Worm (Caenorhabditis elegans): Measurements from ENCODE around the gene F22E5.11.
"Not testable (repeated sequence)": the region's sequence is repeated elsewhere in the genome, so short reads cannot be mapped to it uniquely, and the experiment has no call there.

The F22E5.11 gene

DNA sequence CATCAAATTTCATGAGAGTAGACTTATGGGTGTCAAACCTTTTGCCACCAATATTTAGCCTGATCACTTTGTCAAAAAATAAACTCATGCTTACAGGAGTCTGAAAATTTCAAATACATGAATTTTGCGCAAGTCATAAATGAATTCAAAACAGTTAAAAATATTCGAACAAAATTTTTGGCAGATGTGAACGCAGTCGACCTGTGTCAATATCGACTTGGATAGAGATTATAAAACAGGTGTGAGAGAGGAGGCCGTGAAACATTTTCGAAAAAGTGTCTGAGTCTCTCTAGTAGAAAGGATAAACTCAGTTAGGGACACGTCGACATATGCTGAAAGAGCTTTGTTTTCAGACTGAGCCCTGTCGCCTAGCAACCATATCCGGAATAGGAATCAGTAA lies 2.4 kb upstream of the F22E5.11 start, which contains the start of gene F22E5.12:
TSS of gene F22E5.12 (minus strand) at position 101 of the 400 bp plus-strand sequence.
- not testable (repeated sequence) for TF ChIP-seq tra-4, F13C5.2, hnd-1 (tag; optimal IDR thresholded peaks at IDR 0.05)

- TF ChIP-seq ets-7 (tag; optimal IDR thresholded peaks at IDR 0.05) (no peak), pes-1 (GFP tag; IDR thresholded peaks at IDR 0.05) (no peak), tbx-11 (GFP tag; IDR thresholded peaks at IDR 0.05) (no peak), scrt-1 (GFP tag; IDR thresholded peaks at IDR 0.05) (no peak), ceh-13 (GFP tag; optimal IDR thresholded peaks at IDR 0.05) (no peak), tra-4 (tag; optimal IDR thresholded peaks at IDR 0.05) (no peak), flt-1 (GFP tag; IDR thresholded peaks at IDR 0.05) (no peak), ama-1 (optimal IDR thresholded peaks at IDR 0.05) (no peak), F13C5.2 (tag; optimal IDR thresholded peaks at IDR 0.05) (no peak), B0310.2 (tag; optimal IDR thresholded peaks at IDR 0.05) (no peak), hmg-4 (GFP tag; optimal IDR thresholded peaks at IDR 0.05) (no peak), sea-1 (GFP tag; conservative IDR thresholded peaks at IDR 0.05) (no peak), hmbx-1 (tag; optimal IDR thresholded peaks at IDR 0.05) (no peak)
These were observed 2.6 kb downstream of the F22E5.11 start, which contains the start of gene F22E5.7 for ce11 chrII:2641777-2642176. Gene F22E5.7, plus strand, starts transcription at chrII:2642077.

ce11 chrII:2640982-2641381 lies 3.4 kb downstream of the F22E5.11 start, which contains the start of gene F22E5.23:
Gene F22E5.23, plus strand, starts transcription at chrII:2641282.
- TF ChIP-seq pes-1 (GFP tag; IDR thresholded peaks at IDR 0.05) (no peak), tra-4 (tag; optimal IDR thresholded peaks at IDR 0.05) (no peak), hmbx-1 (tag; optimal IDR thresholded peaks at IDR 0.05) (no peak), B0310.2 (tag; optimal IDR thresholded peaks at IDR 0.05) (no peak), ceh-13 (GFP tag; optimal IDR thresholded peaks at IDR 0.05) (no peak), ets-7 (tag; optimal IDR thresholded peaks at IDR 0.05) (no peak), sea-1 (GFP tag; conservative IDR thresholded peaks at IDR 0.05) (no peak), ceh-36 (tag; optimal IDR thresholded peaks at IDR 0.05) (no peak), flt-1 (GFP tag; IDR thresholded peaks at IDR 0.05) (no peak), hmg-4 (GFP tag; optimal IDR thresholded peaks at IDR 0.05) (no peak), tbx-11 (GFP tag; IDR thresholded peaks at IDR 0.05) (no peak)

DNA sequence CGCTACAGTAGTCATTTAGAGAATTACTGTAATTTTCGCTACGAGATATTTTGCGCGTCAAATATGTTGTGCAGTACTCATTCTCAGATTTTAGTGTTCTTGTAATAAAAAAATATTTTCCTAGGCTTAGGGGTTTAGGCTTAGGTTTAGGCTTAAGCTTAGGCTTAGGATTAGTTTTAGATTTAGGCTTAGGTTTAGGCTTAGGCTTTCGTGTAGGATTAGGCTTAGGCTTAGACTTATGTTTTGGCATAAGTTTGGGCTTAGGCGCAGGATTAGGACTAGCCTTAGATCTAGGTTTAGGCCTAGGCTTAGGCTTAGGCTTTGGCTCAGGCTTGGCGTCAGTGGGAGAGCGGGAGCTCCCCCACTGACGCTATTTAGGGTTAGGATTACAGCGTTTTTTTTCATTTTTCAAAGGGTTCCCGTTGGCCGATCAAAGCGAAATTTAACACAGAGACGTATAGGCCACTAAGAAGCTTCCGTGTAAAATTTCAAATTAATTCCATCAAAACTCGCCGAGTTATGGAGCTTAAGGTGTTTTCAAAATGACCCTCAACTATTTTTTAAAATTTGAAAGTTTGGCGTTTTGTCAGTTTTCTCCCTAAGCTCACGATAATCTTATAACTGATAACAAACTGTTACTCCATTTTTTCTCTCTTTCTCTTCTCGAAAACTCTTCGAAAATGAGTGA lies 4.9 kb downstream of the F22E5.11 start, which contains the start of gene F22E5.8:
TSS of gene F22E5.8 (plus strand) at position 638 of the 688 bp plus-strand sequence.
- peak; percentile 58 for TF ChIP-seq ceh-36 (tag; optimal IDR thresholded peaks at IDR 0.05)
- TF ChIP-seq pes-1 (GFP tag; IDR thresholded peaks at IDR 0.05) = 0 out of 2 replicates have a peak, but pooled peaks have one; percentile 10

- TF ChIP-seq aly-1 (tag; optimal IDR thresholded peaks at IDR 0.05) (no peak), ceh-13 (GFP tag; optimal IDR thresholded peaks at IDR 0.05) (no peak), ceh-36 (tag; optimal IDR thresholded peaks at IDR 0.05) (no peak), hnd-1 (tag; optimal IDR thresholded peaks at IDR 0.05) (no peak)
These were observed 6.3 kb downstream of the F22E5.11 start, which contains the start of gene F22E5.9 for ce11 chrII:2638062-2638461. Gene F22E5.9, plus strand, starts transcription at chrII:2638388.

- TF ChIP-seq hmbx-1 (tag; optimal IDR thresholded peaks at IDR 0.05) = no peak
- TF ChIP-seq F13C5.2 (tag; optimal IDR thresholded peaks at IDR 0.05) = no peak
- no peak for TF ChIP-seq pes-1 (GFP tag; IDR thresholded peaks at IDR 0.05)
- no peak for TF ChIP-seq ama-1 (optimal IDR thresholded peaks at IDR 0.05)
- no peak for TF ChIP-seq sea-1 (GFP tag; conservative IDR thresholded peaks at IDR 0.05)
- TF ChIP-seq B0310.2 (tag; optimal IDR thresholded peaks at IDR 0.05) = no peak
- no peak for TF ChIP-seq scrt-1 (GFP tag; IDR thresholded peaks at IDR 0.05)
- TF ChIP-seq tbx-11 (GFP tag; IDR thresholded peaks at IDR 0.05) = no peak
- no peak for TF ChIP-seq ceh-36 (tag; optimal IDR thresholded peaks at IDR 0.05)
- no peak for TF ChIP-seq hnd-1 (tag; optimal IDR thresholded peaks at IDR 0.05)
- no peak for TF ChIP-seq flt-1 (GFP tag; IDR thresholded peaks at IDR 0.05)
- no peak for TF ChIP-seq tra-4 (tag; optimal IDR thresholded peaks at IDR 0.05)
- TF ChIP-seq tbx-37 (GFP tag; conservative IDR thresholded peaks at IDR 0.05) = no peak
- TF ChIP-seq aly-1 (tag; optimal IDR thresholded peaks at IDR 0.05) = no peak
These were observed 7.0 kb downstream of the F22E5.11 start, which contains the start of gene F22E5.21 for ce11 chrII:2637359-2637758. Gene F22E5.21, minus strand, starts transcription at chrII:2637459.

ce11 chrII:2632194-2632593 lies 12.2 kb downstream of the F22E5.11 start:
- TF ChIP-seq ceh-36 (tag; optimal IDR thresholded peaks at IDR 0.05) = peak; percentile 76

- TF ChIP-seq ama-1 (optimal IDR thresholded peaks at IDR 0.05) (no peak), F13C5.2 (tag; optimal IDR thresholded peaks at IDR 0.05) (no peak), sea-1 (GFP tag; conservative IDR thresholded peaks at IDR 0.05) (no peak), hnd-1 (tag; optimal IDR thresholded peaks at IDR 0.05) (no peak), ets-7 (tag; optimal IDR thresholded peaks at IDR 0.05) (no peak)
These were observed 13.2 kb downstream of the F22E5.11 start, which contains the start of gene D2062.1 for ce11 chrII:2631169-2631568. Gene D2062.1, plus strand, starts transcription at chrII:2631469.

DNA sequence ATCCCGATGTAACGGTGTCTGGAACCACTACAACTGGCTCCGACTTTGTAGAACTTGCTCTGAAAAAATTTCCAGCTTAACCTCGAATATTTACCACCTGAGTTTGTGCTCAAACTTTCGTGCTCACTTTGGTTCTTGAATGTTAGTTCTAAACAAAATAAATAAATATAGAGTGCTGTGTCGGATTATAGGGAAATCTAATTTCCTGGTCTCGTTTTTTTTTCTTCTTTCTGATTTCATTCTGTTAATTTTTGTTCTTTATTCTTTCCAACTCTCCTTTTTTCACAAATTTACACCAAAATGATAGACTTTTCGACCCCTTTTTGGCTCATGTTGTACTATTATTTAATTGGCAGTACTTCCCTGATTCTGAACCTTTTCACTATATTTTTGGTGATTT lies 15.1 kb downstream of the F22E5.11 start, which contains the start of gene sri-37:
TSS of gene sri-37 (plus strand) at position 301 of the 400 bp plus-strand sequence.
- TF ChIP-seq sea-1 (GFP tag; conservative IDR thresholded peaks at IDR 0.05) (no peak), ama-1 (optimal IDR thresholded peaks at IDR 0.05) (no peak), flt-1 (GFP tag; IDR thresholded peaks at IDR 0.05) (no peak), tbx-37 (GFP tag; conservative IDR thresholded peaks at IDR 0.05) (no peak), hmg-4 (GFP tag; optimal IDR thresholded peaks at IDR 0.05) (no peak), hnd-1 (tag; optimal IDR thresholded peaks at IDR 0.05) (no peak), aly-1 (tag; optimal IDR thresholded peaks at IDR 0.05) (no peak), pes-1 (GFP tag; IDR thresholded peaks at IDR 0.05) (no peak), ceh-13 (GFP tag; optimal IDR thresholded peaks at IDR 0.05) (no peak), scrt-1 (GFP tag; IDR thresholded peaks at IDR 0.05) (no peak), ceh-36 (tag; optimal IDR thresholded peaks at IDR 0.05) (no peak), F13C5.2 (tag; optimal IDR thresholded peaks at IDR 0.05) (no peak)
